Worm (Caenorhabditis elegans): ENCODE results near the gene R12B2.13.

DNA sequence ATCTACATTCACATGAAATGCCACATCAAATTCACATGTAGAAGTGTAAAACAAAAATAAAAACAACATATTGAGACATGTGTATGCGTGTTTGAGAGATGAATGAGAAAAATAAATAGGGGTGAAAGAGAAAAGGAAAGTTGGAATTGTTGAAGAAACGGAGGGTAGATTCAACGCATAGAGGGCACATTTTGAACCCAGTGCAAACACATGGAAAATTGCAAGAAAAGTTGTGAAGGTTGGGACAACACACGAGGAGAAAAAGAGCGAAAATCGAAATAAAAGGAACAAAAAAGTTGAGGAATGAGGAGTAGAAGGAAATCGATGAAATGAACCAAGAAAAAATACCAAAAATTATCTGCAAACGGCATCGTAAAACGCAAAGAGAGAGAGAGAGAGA, 6.3 kb upstream of the R12B2.13 start:
- no peak for TF ChIP-seq skn-1 (tag; optimal IDR thresholded peaks at IDR 0.05)
- TF ChIP-seq nhr-111 (GFP tag; optimal IDR thresholded peaks at IDR 0.05), result no peak
- TF ChIP-seq egl-27 (tag; optimal IDR thresholded peaks at IDR 0.05), result no peak
- no peak for TF ChIP-seq ces-1 (GFP tag; optimal IDR thresholded peaks at IDR 0.05)
- TF ChIP-seq gei-8 (GFP tag; optimal IDR thresholded peaks at IDR 0.05), result no peak
- no peak for TF ChIP-seq tra-1 (GFP tag; IDR thresholded peaks at IDR 0.05)
- no peak for TF ChIP-seq ceh-20 (GFP tag; IDR thresholded peaks at IDR 0.05)
- TF ChIP-seq R02D3.7 (tag; optimal IDR thresholded peaks at IDR 0.05), result no peak
- no peak for TF ChIP-seq nhr-237 (tag; optimal IDR thresholded peaks at IDR 0.05)
- no peak for TF ChIP-seq lin-39 (tag; optimal IDR thresholded peaks at IDR 0.05)
- TF ChIP-seq aha-1 (tag), result no peak
- no peak for TF ChIP-seq mep-1 (tag; optimal IDR thresholded peaks at IDR 0.05)
- no peak for TF ChIP-seq hmg-1.1 (GFP tag; IDR thresholded peaks at IDR 0.05)
- TF ChIP-seq nhr-25 (tag; optimal IDR thresholded peaks at IDR 0.05; ENCODE audit: borderline replicate concordance, insufficient read depth), result no peak
